Comparison of ENCODE assay signal across 5 worm cellular contexts in genomic region chrV:978617-979016, ce11.
TF ChIP-seq lines count a peak whose summit lies in the region.

No protein-coding gene starts in this region.

TF ChIP-seq in whole organism, L1 larva, 84 proteins besides CTCF, POLR2A, EP300 and RAD21:
- TF ChIP-seq ceh-8 (GFP tag; optimal IDR thresholded peaks at IDR 0.05; lab: Kevin White, UChicago) (no peak), lin-14 (GFP tag; optimal IDR thresholded peaks at IDR 0.05; lab: Kevin White, UChicago) (peak; percentile 2)

TF ChIP-seq in whole organism, L4 larva, 104 proteins besides CTCF, POLR2A, EP300 and RAD21:
- TF ChIP-seq attf-4 (tag; optimal IDR thresholded peaks at IDR 0.05; lab: Kevin White, UChicago) (no peak), aha-1 (tag; lab: Kevin White, UChicago) (peak; percentile 89)

TF ChIP-seq in whole organism, late embryonic, 69 proteins besides CTCF, POLR2A, EP300 and RAD21:
- TF ChIP-seq ceh-31 (tag; optimal IDR thresholded peaks at IDR 0.05; lab: Kevin White, UChicago) (peak; percentile 21), nhr-232 (tag; optimal IDR thresholded peaks at IDR 0.05; lab: Kevin White, UChicago) (no peak), ahr-1 (tag; optimal IDR thresholded peaks at IDR 0.05; lab: Kevin White, UChicago) (no peak), ceh-48 (tag; optimal IDR thresholded peaks at IDR 0.05; lab: Kevin White, UChicago) (no peak), unc-3 (GFP tag; conservative IDR thresholded peaks at IDR 0.05; lab: Robert Waterston, UW) (no peak), unc-3 (tag; optimal IDR thresholded peaks at IDR 0.05; lab: Kevin White, UChicago) (no peak), hlh-6 (tag; optimal IDR thresholded peaks at IDR 0.05; lab: Kevin White, UChicago) (no peak), unc-55 (GFP tag; optimal IDR thresholded peaks at IDR 0.05; lab: Kevin White, UChicago) (peak; percentile 42), sdc-2 (tag; optimal IDR thresholded peaks at IDR 0.05; lab: Kevin White, UChicago) (no peak)

TF ChIP-seq in whole organism, mixed stage, embryonic, 35 proteins besides CTCF, POLR2A, EP300 and RAD21:
- no peak for TF ChIP-seq ztf-11 (tag; optimal IDR thresholded peaks at IDR 0.05; lab: Kevin White, UChicago)
- no peak for TF ChIP-seq nhr-237 (tag; optimal IDR thresholded peaks at IDR 0.05; lab: Kevin White, UChicago)
- TF ChIP-seq tbx-8 (GFP tag; optimal IDR thresholded peaks at IDR 0.05; lab: Kevin White, UChicago), result no peak
- TF ChIP-seq sem-2 (GFP tag; optimal IDR thresholded peaks at IDR 0.05; lab: Kevin White, UChicago), result no peak
- no peak for TF ChIP-seq mep-1 (tag; optimal IDR thresholded peaks at IDR 0.05; lab: Kevin White, UChicago)
- peak; percentile 54 for TF ChIP-seq ceh-43 (GFP tag; optimal IDR thresholded peaks at IDR 0.05; lab: Kevin White, UChicago)
- no peak for TF ChIP-seq hlh-1 (tag; optimal IDR thresholded peaks at IDR 0.05; lab: Kevin White, UChicago)
- no peak for TF ChIP-seq ces-1 (GFP tag; optimal IDR thresholded peaks at IDR 0.05; lab: Kevin White, UChicago)
- TF ChIP-seq snpc-4 (tag; optimal IDR thresholded peaks at IDR 0.05; lab: Kevin White, UChicago), result no peak
- TF ChIP-seq lin-32 (GFP tag; optimal IDR thresholded peaks at IDR 0.05; lab: Kevin White, UChicago), result no peak
- no peak for TF ChIP-seq elt-1 (tag; optimal IDR thresholded peaks at IDR 0.05; lab: Kevin White, UChicago; ENCODE audit: borderline replicate concordance, insufficient read depth)
- TF ChIP-seq ceh-83 (GFP tag; optimal IDR thresholded peaks at IDR 0.05; lab: Kevin White, UChicago), result no peak
- no peak for TF ChIP-seq zip-8 (tag; optimal IDR thresholded peaks at IDR 0.05; lab: Kevin White, UChicago)
- TF ChIP-seq pha-4 (tag; optimal IDR thresholded peaks at IDR 0.05; lab: Kevin White, UChicago), result no peak
- TF ChIP-seq sptf-1 (tag; optimal IDR thresholded peaks at IDR 0.05; lab: Kevin White, UChicago), result no peak
- no peak for TF ChIP-seq elt-3 (tag; optimal IDR thresholded peaks at IDR 0.05; lab: Kevin White, UChicago)
- no peak for TF ChIP-seq ham-2 (GFP tag; optimal IDR thresholded peaks at IDR 0.05; lab: Kevin White, UChicago)
- no peak for TF ChIP-seq cnd-1 (tag; optimal IDR thresholded peaks at IDR 0.05; lab: Kevin White, UChicago)
- no peak for TF ChIP-seq nhr-28 (tag; optimal IDR thresholded peaks at IDR 0.05; lab: Kevin White, UChicago)
- TF ChIP-seq nhr-12 (tag; optimal IDR thresholded peaks at IDR 0.05; lab: Kevin White, UChicago), result no peak
- TF ChIP-seq lsy-2 (tag; optimal IDR thresholded peaks at IDR 0.05; lab: Kevin White, UChicago), result no peak
- TF ChIP-seq unc-62 (GFP tag; optimal IDR thresholded peaks at IDR 0.05; lab: Kevin White, UChicago), result peak; percentile 68
- TF ChIP-seq drap-1 (GFP tag; optimal IDR thresholded peaks at IDR 0.05; lab: Kevin White, UChicago), result no peak
- peak; percentile 25 for TF ChIP-seq mls-2 (tag; optimal IDR thresholded peaks at IDR 0.05; lab: Kevin White, UChicago)
- no peak for TF ChIP-seq nhr-76 (tag; optimal IDR thresholded peaks at IDR 0.05; lab: Kevin White, UChicago)
- no peak for TF ChIP-seq lin-13 (tag; optimal IDR thresholded peaks at IDR 0.05; lab: Kevin White, UChicago)
- TF ChIP-seq blmp-1 (tag; optimal IDR thresholded peaks at IDR 0.05; lab: Kevin White, UChicago), result no peak
- TF ChIP-seq ceh-39 (tag; optimal IDR thresholded peaks at IDR 0.05; lab: Kevin White, UChicago), result no peak
- TF ChIP-seq unc-120 (tag; optimal IDR thresholded peaks at IDR 0.05; lab: Kevin White, UChicago; ENCODE audit: poor library complexity, severe bottlenecking), result no peak
- TF ChIP-seq mab-5 (tag; optimal IDR thresholded peaks at IDR 0.05; lab: Kevin White, UChicago), result no peak
- TF ChIP-seq nhr-2 (tag; optimal IDR thresholded peaks at IDR 0.05; lab: Kevin White, UChicago), result no peak
- TF ChIP-seq flh-1 (GFP tag; optimal IDR thresholded peaks at IDR 0.05; lab: Kevin White, UChicago), result no peak
- no peak for TF ChIP-seq M03D4.4 (tag; optimal IDR thresholded peaks at IDR 0.05; lab: Kevin White, UChicago)
- no peak for TF ChIP-seq bed-3 (GFP tag; optimal IDR thresholded peaks at IDR 0.05; lab: Kevin White, UChicago)
- peak; percentile 67 for TF ChIP-seq unc-39 (tag; optimal IDR thresholded peaks at IDR 0.05; lab: Kevin White, UChicago)

TF ChIP-seq in whole organism, young adult, 124 proteins besides CTCF, POLR2A, EP300 and RAD21:
- TF ChIP-seq snpc-1.1 (tag; optimal IDR thresholded peaks at IDR 0.05; lab: Kevin White, UChicago; ENCODE audit: insufficient read depth) (no peak), hmg-1.2 (GFP tag; IDR thresholded peaks at IDR 0.05; lab: Robert Waterston, UW) (0 out of 2 replicates have a peak, but pooled peaks have one; percentile 4)
